Worm (Caenorhabditis elegans) whole organism, L2 larva: ENCODE results near the gene ZC196.8.

Experiments
- lsy-2 ChIP-seq, 2 experiments: fragments of 150-350 bp in 1 of 2; sonication (generic microtip) in 1 of 2; optimal IDR thresholded peaks; 2 replicates each; lab custom pipeline; 2014 to 2017; ENCODE audit warnings: missing biosample characterization in 2 of 2, missing genetic modification characterization in 2 of 2
- nhr-12 ChIP-seq: fragments of 150-350 bp; optimal IDR thresholded peaks from 2 replicates; lab custom pipeline; 2014; ENCODE audit warnings: missing biosample characterization, missing genetic modification characterization
- nhr-25 ChIP-seq: fragments of 150-350 bp; sonication (generic microtip); optimal IDR thresholded peaks from 3 replicates; lab custom pipeline; 2014; ENCODE audit warnings: missing biosample characterization, missing genetic modification characterization

The ZC196.8 gene

ce11 chrV:8671568-8672123, 50.4 kb downstream of the ZC196.8 start:
- TF ChIP-seq nhr-12 (tag; lab: Kevin White, UChicago) (no peak), lsy-2 (tag; optimal IDR thresholded peaks at IDR 0.05; lab: Kevin White, UChicago) (no peak), nhr-25 (tag; lab: Kevin White, UChicago) (peak; percentile 7)
